Fruit fly (Drosophila melanogaster) whole organism, embryonic: ENCODE results near the gene awd.
A peak's percentile ranks its signal among the peaks of the same experiment; 100 is the strongest.

Experiments
- CG10267 ChIP-seq: fragments of 200-800 bp; sonication (Bioruptor generic); optimal IDR thresholded peaks from 2 replicates; lab custom pipeline; 2018; ENCODE audit warnings: missing biosample characterization, mild to moderate bottlenecking, missing genetic modification characterization, moderate library complexity
- CG10274 ChIP-seq: fragments of 200-800 bp; sonication (Bioruptor generic); optimal IDR thresholded peaks from 3 replicates; lab custom pipeline; 2017; ENCODE audit warnings: missing biosample characterization, mild to moderate bottlenecking, missing genetic modification characterization
- CG11093 ChIP-seq: fragments of 200-800 bp; sonication (Bioruptor generic); IDR thresholded peaks from 3 replicates; pipeline ENCODE4 v1.3.6; 2022; ENCODE audit warnings: missing biosample characterization, missing genetic modification characterization
- CG11247 ChIP-seq: fragments of 200-800 bp; sonication (Bioruptor generic); IDR thresholded peaks from 2 replicates; pipeline ENCODE4 v1.3.6; 2022; ENCODE audit warnings: missing biosample characterization, missing genetic modification characterization
- CG12299 ChIP-seq: fragments of 200-800 bp; sonication (Bioruptor generic); optimal IDR thresholded peaks from 2 replicates; lab custom pipeline; 2018; ENCODE audit warnings: missing biosample characterization, mild to moderate bottlenecking, missing genetic modification characterization
- CG13424 ChIP-seq: fragments of 200-800 bp; sonication (Bioruptor generic); optimal IDR thresholded peaks from 2 replicates; lab custom pipeline; 2019; ENCODE audit warnings: missing biosample characterization, mild to moderate bottlenecking, missing genetic modification characterization, moderate library complexity
- CG14014 ChIP-seq: fragments of 200-800 bp; sonication (Bioruptor generic); IDR thresholded peaks from 2 replicates; pipeline ENCODE4 v1.3.6; 2022; ENCODE audit warnings: missing biosample characterization, missing genetic modification characterization
- CG15011 ChIP-seq: fragments of 200-800 bp; sonication (Bioruptor generic); optimal IDR thresholded peaks from 3 replicates; lab custom pipeline; 2018; ENCODE audit warnings: missing biosample characterization, mild to moderate bottlenecking, missing genetic modification characterization
- CG15269 ChIP-seq: fragments of 200-800 bp; sonication (Bioruptor generic); optimal IDR thresholded peaks from 2 replicates; lab custom pipeline; 2018; ENCODE audit warnings: missing biosample characterization, mild to moderate bottlenecking, missing genetic modification characterization, moderate library complexity
- CG17385 ChIP-seq: fragments of 200-800 bp; sonication (Bioruptor generic); optimal IDR thresholded peaks from 3 replicates; lab custom pipeline; 2018; ENCODE audit warnings: missing biosample characterization, mild to moderate bottlenecking, missing genetic modification characterization
- CG1792 ChIP-seq: fragments of 200-800 bp; sonication (Bioruptor generic); optimal IDR thresholded peaks from 2 replicates; lab custom pipeline; 2016; ENCODE audit warnings: missing biosample characterization, missing genetic modification characterization
- CG31441 ChIP-seq: fragments of 200-800 bp; sonication (Bioruptor generic); IDR thresholded peaks from 2 replicates; pipeline ENCODE4 v1.3.6; 2022; ENCODE audit warnings: missing biosample characterization, missing genetic modification characterization
- CG3847 ChIP-seq: fragments of 200-800 bp; sonication (Bioruptor generic); IDR thresholded peaks from 2 replicates; pipeline ENCODE4 v1.3.6; 2022; ENCODE audit warnings: missing biosample characterization, missing genetic modification characterization
- CG4617 ChIP-seq: fragments of 200-800 bp; sonication (Bioruptor generic); optimal IDR thresholded peaks from 3 replicates; lab custom pipeline; 2016; ENCODE audit warnings: missing biosample characterization, missing genetic modification characterization, borderline replicate concordance
- CG5180 ChIP-seq: fragments of 200-800 bp; sonication (Bioruptor generic); optimal IDR thresholded peaks from 3 replicates; lab custom pipeline; 2017; ENCODE audit warnings: missing biosample characterization, missing genetic modification characterization, mild to moderate bottlenecking, moderate library complexity, missing genetic modification reagents
- CG5953 ChIP-seq: fragments of 200-800 bp; sonication (Bioruptor generic); IDR thresholded peaks from 2 replicates; pipeline ENCODE4 v1.3.6; 2022; ENCODE audit warnings: missing biosample characterization, missing genetic modification characterization
- CG6254 ChIP-seq: fragments of 200-800 bp; sonication (Bioruptor generic); optimal IDR thresholded peaks from 3 replicates; lab custom pipeline; 2017; ENCODE audit warnings: mild to moderate bottlenecking, missing biosample characterization, missing genetic modification reagents, missing genetic modification characterization
- CG7928 ChIP-seq: fragments of 200-800 bp; sonication (Bioruptor generic); optimal IDR thresholded peaks from 2 replicates; lab custom pipeline; 2017; ENCODE audit warnings: missing biosample characterization, mild to moderate bottlenecking, missing genetic modification characterization
- CG9609 ChIP-seq: fragments of 200-800 bp; sonication (Bioruptor generic); optimal IDR thresholded peaks from 3 replicates; lab custom pipeline; 2016; ENCODE audit warnings: missing biosample characterization, missing genetic modification characterization
- D ChIP-seq, 2 experiments: fragments of 200-800 bp in 1 of 2; fragments of >200 bp in 1 of 2; sonication (Bioruptor generic) in 1 of 2; optimal IDR thresholded peaks; 2 replicates in 1 of 2; 3 replicates in 1 of 2; lab custom pipeline; 2017; ENCODE audit warnings: mild to moderate bottlenecking in 1 of 2, missing biosample characterization in 1 of 2, missing genetic modification characterization in 1 of 2, missing genetic modification reagents in 1 of 2
- Fer1 ChIP-seq: fragments of 200-800 bp; sonication (Bioruptor generic); optimal IDR thresholded peaks from 2 replicates; lab custom pipeline; 2017; ENCODE audit warnings: missing biosample characterization, mild to moderate bottlenecking, missing genetic modification characterization
- HLH3B ChIP-seq: fragments of 200-800 bp; sonication (Bioruptor generic); IDR thresholded peaks from 2 replicates; pipeline ENCODE4 v1.3.6; 2022; ENCODE audit warnings: missing biosample characterization, missing genetic modification characterization
- NFAT ChIP-seq: fragments of 200-800 bp; sonication (Bioruptor generic); IDR thresholded peaks from 2 replicates; pipeline ENCODE4 v1.3.6; 2022; ENCODE audit warnings: missing biosample characterization, missing genetic modification characterization
- Oaz ChIP-seq: fragments of 200-800 bp; sonication (Bioruptor generic); IDR thresholded peaks from 2 replicates; pipeline ENCODE4 v1.3.6; 2022; ENCODE audit warnings: missing biosample characterization, missing genetic modification characterization
- Rx ChIP-seq: fragments of 200-800 bp; sonication (Bioruptor generic); IDR thresholded peaks from 2 replicates; pipeline ENCODE4 v1.3.6; 2022; ENCODE audit warnings: missing biosample characterization, missing genetic modification characterization
- Sin3A ChIP-seq: fragments of >200 bp; optimal IDR thresholded peaks from 2 replicates; lab custom pipeline; 2018
- Spps ChIP-seq: fragments of 200-800 bp; sonication (Bioruptor generic); optimal IDR thresholded peaks from 2 replicates; lab custom pipeline; 2018; ENCODE audit warnings: missing biosample characterization, mild to moderate bottlenecking, missing genetic modification characterization
- Xrp1 ChIP-seq: fragments of 200-800 bp; sonication (Bioruptor generic); IDR thresholded peaks from 2 replicates; pipeline ENCODE4 v1.3.6; 2022; ENCODE audit warnings: missing biosample characterization, missing genetic modification characterization
- abd-A ChIP-seq: fragments of 200-800 bp; sonication (Bioruptor generic); optimal IDR thresholded peaks from 3 replicates; lab custom pipeline; 2019; ENCODE audit warnings: missing biosample characterization, mild to moderate bottlenecking, missing genetic modification characterization, moderate library complexity
- caup ChIP-seq: fragments of 200-800 bp; sonication (Bioruptor generic); optimal IDR thresholded peaks from 3 replicates; lab custom pipeline; 2017; ENCODE audit warnings: missing biosample characterization, mild to moderate bottlenecking, missing genetic modification characterization, moderate library complexity; ENCODE audit not compliant: severe bottlenecking
- corto ChIP-seq: fragments of 200-800 bp; sonication (Bioruptor generic); optimal IDR thresholded peaks from 2 replicates; lab custom pipeline; 2016; ENCODE audit warnings: missing biosample characterization, mild to moderate bottlenecking, missing genetic modification characterization, moderate library complexity
- fd102C ChIP-seq: fragments of 200-800 bp; sonication (Bioruptor generic); optimal IDR thresholded peaks from 2 replicates; lab custom pipeline; 2018; ENCODE audit warnings: missing biosample characterization, mild to moderate bottlenecking, missing genetic modification characterization, moderate library complexity
- gce ChIP-seq: fragments of 200-800 bp; sonication (Bioruptor generic); IDR thresholded peaks from 3 replicates; pipeline ENCODE4 v1.3.6; 2022; ENCODE audit warnings: missing biosample characterization, missing genetic modification characterization
- gfzf ChIP-seq: fragments of 200-800 bp; sonication (Bioruptor generic); optimal IDR thresholded peaks from 2 replicates; lab custom pipeline; 2016; ENCODE audit warnings: missing biosample characterization, mild to moderate bottlenecking, missing genetic modification characterization, moderate library complexity
- hkb ChIP-seq, 2 experiments: fragments of 200-800 bp in 1 of 2; fragments of >200 bp in 1 of 2; sonication (Bioruptor generic) in 1 of 2; IDR thresholded peaks in 1 of 2; optimal IDR thresholded peaks in 1 of 2; 2 replicates each; pipeline versions ENCODE4 v1.3.6 to Lab custom; 2017 to 2022; ENCODE audit warnings: missing biosample characterization in 1 of 2, missing genetic modification characterization in 1 of 2
- lola ChIP-seq, 3 experiments: fragments of >200 bp in 2 of 3; fragments of 200-800 bp in 1 of 3; sonication (Bioruptor generic) in 1 of 3; optimal IDR thresholded peaks; 2 replicates each; lab custom pipeline; 2017 to 2019; ENCODE audit warnings: missing biosample characterization in 3 of 3, missing genetic modification characterization in 3 of 3, mild to moderate bottlenecking in 1 of 3, moderate library complexity in 1 of 3
- peb ChIP-seq: fragments of 200-800 bp; sonication (Bioruptor generic); IDR thresholded peaks from 2 replicates; pipeline ENCODE4 v1.3.6; 2022; ENCODE audit warnings: missing biosample characterization, missing genetic modification characterization
- pfk ChIP-seq: fragments of 200-800 bp; sonication (Bioruptor generic); optimal IDR thresholded peaks from 2 replicates; lab custom pipeline; 2018; ENCODE audit warnings: missing biosample characterization, mild to moderate bottlenecking, missing genetic modification characterization, moderate library complexity
- phol ChIP-seq: fragments of 200-800 bp; sonication (Bioruptor generic); optimal IDR thresholded peaks from 3 replicates; lab custom pipeline; 2018; ENCODE audit warnings: missing biosample characterization, mild to moderate bottlenecking, missing genetic modification characterization, moderate library complexity
- run ChIP-seq: fragments of 200-800 bp; sonication (Bioruptor generic); optimal IDR thresholded peaks from 3 replicates; lab custom pipeline; 2018; ENCODE audit warnings: missing biosample characterization, mild to moderate bottlenecking, missing genetic modification characterization
- sd ChIP-seq: fragments of 200-800 bp; sonication (Bioruptor generic); optimal IDR thresholded peaks from 3 replicates; lab custom pipeline; 2018; ENCODE audit warnings: missing biosample characterization, mild to moderate bottlenecking, missing genetic modification characterization, moderate library complexity
- slp2 ChIP-seq: fragments of 200-800 bp; sonication (Bioruptor generic); optimal IDR thresholded peaks from 2 replicates; lab custom pipeline; 2016; ENCODE audit warnings: missing biosample characterization, missing genetic modification characterization
- sna ChIP-seq: fragments of 200-800 bp; sonication (Bioruptor generic); IDR thresholded peaks from 2 replicates; pipeline ENCODE4 v1.3.6; 2022; ENCODE audit warnings: missing biosample characterization, missing genetic modification characterization; ENCODE audit not compliant: partially characterized antibody
- stwl ChIP-seq: fragments of 200-800 bp; sonication (Bioruptor generic); optimal IDR thresholded peaks from 3 replicates; lab custom pipeline; 2018; ENCODE audit warnings: missing biosample characterization, mild to moderate bottlenecking, missing genetic modification characterization, moderate library complexity
- trh ChIP-seq: fragments of 200-800 bp; sonication (Bioruptor generic); optimal IDR thresholded peaks from 2 replicates; lab custom pipeline; 2016; ENCODE audit warnings: missing biosample characterization, missing genetic modification characterization
- yki ChIP-seq: fragments of >200 bp; optimal IDR thresholded peaks from 3 replicates; lab custom pipeline; 2018
- z ChIP-seq: fragments of 200-800 bp; sonication (Bioruptor generic); IDR thresholded peaks from 3 replicates; pipeline ENCODE4 v1.3.6; 2022; ENCODE audit warnings: missing biosample characterization, missing genetic modification characterization
- zfh2 ChIP-seq: fragments of 200-800 bp; sonication (Bioruptor generic); optimal IDR thresholded peaks from 2 replicates; lab custom pipeline; 2016; ENCODE audit warnings: missing biosample characterization, missing genetic modification characterization

awd gene

dm6 chr3R:31725486-31726227 is 20.2 kb downstream of the awd start (continued):
- TF ChIP-seq lola (GFP tag; optimal IDR thresholded peaks at IDR 0.05; lab: Kevin White, UChicago) (peak in 1 of 3 experiments; percentile 10), CG12299 (tag; lab: Kevin White, UChicago) (no peak), Fer1 (GFP tag; lab: Kevin White, UChicago) (no peak), CG5953 (GFP tag; lab: Robert Waterston, UW) (no peak), CG5180 (no peak), CG10267 (tag; lab: Kevin White, UChicago) (no peak), run (no peak), sd (tag; lab: Kevin White, UChicago) (no peak), zfh2 (GFP tag; lab: Kevin White, UChicago) (no peak), pfk (peak; percentile 10), corto (GFP tag; lab: Kevin White, UChicago) (no peak), gfzf (no peak), CG13424 (tag; lab: Kevin White, UChicago) (no peak), CG11093 (GFP tag; lab: Robert Waterston, UW) (no peak), CG17385 (GFP tag; lab: Kevin White, UChicago) (no peak), CG11247 (GFP tag; lab: Robert Waterston, UW) (no peak), CG14014 (GFP tag; lab: Robert Waterston, UW) (0 out of 2 replicates have a peak, but pooled peaks have one; percentile 10), CG4617 (GFP tag; lab: Kevin White, UChicago) (no peak), slp2 (GFP tag; lab: Kevin White, UChicago) (no peak), CG10274 (GFP tag; lab: Kevin White, UChicago) (no peak), z (GFP tag; lab: Robert Waterston, UW) (peak; percentile 47; the same call in 1 of the 3 replicates), Oaz (GFP tag; lab: Robert Waterston, UW) (no peak), trh (GFP tag; lab: Kevin White, UChicago) (no peak), gce (0 out of 3 replicates have a peak, but pooled peaks have one; percentile 31), CG7928 (GFP tag; lab: Kevin White, UChicago) (no peak), sna (GFP tag; lab: Robert Waterston, UW) (0 out of 2 replicates have a peak, but pooled peaks have one; percentile 18), HLH3B (GFP tag; lab: Robert Waterston, UW) (no peak), CG6254 (GFP tag; lab: Kevin White, UChicago) (peak; percentile 5), caup (no peak), CG31441 (GFP tag; lab: Robert Waterston, UW) (0 out of 2 replicates have a peak, but pooled peaks have one; percentile 7), Spps (no peak), Xrp1 (GFP tag; lab: Robert Waterston, UW) (no peak), D (optimal IDR thresholded peaks at IDR 0.05; lab: Kevin White, UChicago) (no peak), D (GFP tag; optimal IDR thresholded peaks at IDR 0.05; lab: Kevin White, UChicago) (no peak), CG1792 (GFP tag; lab: Kevin White, UChicago) (no peak), Rx (GFP tag; lab: Robert Waterston, UW) (no peak), peb (GFP tag; lab: Robert Waterston, UW) (no peak), Sin3A (lab: Kevin White, UChicago) (no peak), NFAT (peak; percentile 3; the same call in 1 of the 2 replicates), CG15269 (tag; lab: Kevin White, UChicago) (no peak), phol (no peak), fd102C (no peak), stwl (no peak), abd-A (tag; lab: Kevin White, UChicago) (no peak), CG3847 (GFP tag; lab: Robert Waterston, UW) (no peak), CG15011 (GFP tag; lab: Kevin White, UChicago) (no peak), yki (no peak), hkb (optimal IDR thresholded peaks at IDR 0.05; lab: Kevin White, UChicago) (no peak), hkb (GFP tag; IDR thresholded peaks at IDR 0.05; lab: Robert Waterston, UW) (no peak), CG9609 (GFP tag; lab: Kevin White, UChicago) (no peak)
